Fruit fly (Drosophila melanogaster): Measurements from ENCODE around the gene CASK.
A peak's percentile ranks its signal among the peaks of the same experiment; 100 is the strongest.

CASK gene

dm6 chr3R:21862137-21862850 lies 39.8 kb upstream of the CASK start (continued):
- TF ChIP-seq gro (GFP tag; optimal IDR thresholded peaks at IDR 0.05) (no peak), CG7928 (GFP tag; optimal IDR thresholded peaks at IDR 0.05) (no peak), jing (GFP tag; optimal IDR thresholded peaks at IDR 0.05) (peak; percentile 70), Jarid2 (GFP tag; optimal IDR thresholded peaks at IDR 0.05) (peak; percentile 11), tio (GFP tag; optimal IDR thresholded peaks at IDR 0.05) (peak; percentile 54), jumu (GFP tag; optimal IDR thresholded peaks at IDR 0.05) (peak; percentile 38), scrt (GFP tag; optimal IDR thresholded peaks at IDR 0.05) (peak; percentile 25), Spps (tag; optimal IDR thresholded peaks at IDR 0.05) (peak; percentile 56), CG9876 (GFP tag; optimal IDR thresholded peaks at IDR 0.05) (no peak), CG18011 (GFP tag; optimal IDR thresholded peaks at IDR 0.05) (no peak), maf-S (GFP tag; optimal IDR thresholded peaks at IDR 0.05) (peak; percentile 42), CG4820 (GFP tag; optimal IDR thresholded peaks at IDR 0.05) (peak; percentile 75), Atf-2 (GFP tag; optimal IDR thresholded peaks at IDR 0.05) (peak; percentile 15), odd (GFP tag; optimal IDR thresholded peaks at IDR 0.05) (peak; percentile 68), CG11560 (tag; IDR thresholded peaks at IDR 0.05) (no peak), row (GFP tag; IDR thresholded peaks at IDR 0.05) (peak; percentile 79), shn (GFP tag; optimal IDR thresholded peaks at IDR 0.05) (no peak), salm (tag; optimal IDR thresholded peaks at IDR 0.05) (peak; percentile 86), CG17328 (GFP tag; IDR thresholded peaks at IDR 0.05) (peak; percentile 89), Lim3 (GFP tag; IDR thresholded peaks at IDR 0.05) (no peak), Oaz (GFP tag; IDR thresholded peaks at IDR 0.05) (no peak), Dref (GFP tag; IDR thresholded peaks at IDR 0.05) (no peak), p53 (GFP tag; optimal IDR thresholded peaks at IDR 0.05) (no peak), CG11456 (GFP tag; IDR thresholded peaks at IDR 0.05) (0 out of 3 replicates have a peak, but pooled peaks have one; percentile 57), slp2 (GFP tag; optimal IDR thresholded peaks at IDR 0.05) (peak; percentile 0), CG11696 (GFP tag; IDR thresholded peaks at IDR 0.05) (0 out of 2 replicates have a peak, but pooled peaks have one; percentile 19), aop (GFP tag; IDR thresholded peaks at IDR 0.05) (0 out of 2 replicates have a peak, but pooled peaks have one; percentile 42), CG5245 (GFP tag; optimal IDR thresholded peaks at IDR 0.05) (peak; percentile 61), her (GFP tag; optimal IDR thresholded peaks at IDR 0.05) (peak; percentile 41), zen (tag; optimal IDR thresholded peaks at IDR 0.05) (peak; percentile 30), CG31441 (GFP tag; IDR thresholded peaks at IDR 0.05) (peak; percentile 89), CG10543 (GFP tag; optimal IDR thresholded peaks at IDR 0.05) (no peak), CG1832 (GFP tag; optimal IDR thresholded peaks at IDR 0.05) (no peak), chif (GFP tag; optimal IDR thresholded peaks at IDR 0.05) (peak in 1 of 2 experiments; percentile 81), CG7372 (GFP tag; IDR thresholded peaks at IDR 0.05) (peak; percentile 52; the same call in 1 of the 2 replicates), danr (GFP tag; IDR thresholded peaks at IDR 0.05) (peak; percentile 56), so (GFP tag; IDR thresholded peaks at IDR 0.05) (peak; percentile 74; the same call in 1 of the 3 replicates), ash1 (GFP tag; optimal IDR thresholded peaks at IDR 0.05) (no peak), CG6791 (GFP tag; IDR thresholded peaks at IDR 0.05; ENCODE audit: partially characterized antibody) (no peak), cato (GFP tag; optimal IDR thresholded peaks at IDR 0.05; ENCODE audit: borderline replicate concordance) (peak; percentile 54), CG16815 (GFP tag; optimal IDR thresholded peaks at IDR 0.05) (peak; percentile 36), CG31224 (GFP tag; IDR thresholded peaks at IDR 0.05) (no peak), Oli (tag; optimal IDR thresholded peaks at IDR 0.05) (peak; percentile 88), HLHmδ (GFP tag; optimal IDR thresholded peaks at IDR 0.05) (no peak), gcm (GFP tag; optimal IDR thresholded peaks at IDR 0.05) (peak; percentile 96), croc (GFP tag; conservative IDR thresholded peaks at IDR 0.05) (peak; percentile 79; the same call in 2 of the 3 replicates), CG4282 (GFP tag; optimal IDR thresholded peaks at IDR 0.05) (no peak), Dll (GFP tag; IDR thresholded peaks at IDR 0.05; ENCODE audit: partially characterized antibody) (no peak), H2.0 (GFP tag; IDR thresholded peaks at IDR 0.05) (peak; percentile 71), CG18476 (GFP tag; optimal IDR thresholded peaks at IDR 0.05) (peak; percentile 31)
